Worm (Caenorhabditis elegans) whole organism, L1 larva: ENCODE measurements around the gene fipr-18.

Source experiments
- mep-1 ChIP-seq: fragments of 150-350 bp; optimal IDR thresholded peaks from 2 replicates; lab custom pipeline; 2014; ENCODE audit warnings: missing biosample characterization, missing genetic modification characterization
- skn-1 ChIP-seq: fragments of 150-350 bp; optimal IDR thresholded peaks from 2 replicates; lab custom pipeline; 2014; ENCODE audit warnings: missing biosample characterization, missing genetic modification characterization

ce11 chrIII:7460018-7460417, 903 bp downstream of the fipr-18 start, which contains the start of gene mls-1:
- TF ChIP-seq skn-1 (tag; lab: Kevin White, UChicago) (no peak), mep-1 (tag; lab: Kevin White, UChicago) (no peak)
